Worm (Caenorhabditis elegans) whole organism, young adult: Measurements from ENCODE around the gene cdc-25.3.
A peak's percentile ranks its signal among the peaks of the same experiment; 100 is the strongest.

Experiments
- B0019.2 ChIP-seq: fragments of 200-800 bp; sonication (Bioruptor generic); conservative IDR thresholded peaks from 2 replicates; pipeline ENCODE4 v1.3.6; 2022; ENCODE audit warnings: missing genetic modification reagents, missing genetic modification characterization, missing compliant biosample characterization
- B0035.1 ChIP-seq: sonication (generic microtip); optimal IDR thresholded peaks from 2 replicates; lab custom pipeline; 2016; ENCODE audit warnings: missing genetic modification characterization, mild to moderate bottlenecking, missing compliant biosample characterization, missing genotype, missing genetic modification reagents
- C06A6.2 ChIP-seq: fragments of 200-800 bp; sonication (Bioruptor generic); conservative IDR thresholded peaks from 2 replicates; pipeline ENCODE4 v1.3.6; 2022; ENCODE audit warnings: missing genetic modification characterization, missing compliant biosample characterization
- F10E7.11 ChIP-seq: sonication (generic microtip); optimal IDR thresholded peaks from 2 replicates; lab custom pipeline; 2017; ENCODE audit warnings: mild to moderate bottlenecking, missing genetic modification characterization, moderate library complexity, missing compliant biosample characterization
- F23B12.7 ChIP-seq: sonication (generic microtip); optimal IDR thresholded peaks from 2 replicates; lab custom pipeline; 2017; ENCODE audit warnings: missing genetic modification characterization, mild to moderate bottlenecking, missing compliant biosample characterization, antibody characterized with exemption, moderate library complexity; ENCODE audit not compliant: insufficient read depth
- F37B4.10 ChIP-seq: fragments of 200-800 bp; sonication (Bioruptor generic); IDR thresholded peaks from 2 replicates; pipeline ENCODE4 v1.3.6; 2022; ENCODE audit warnings: missing genetic modification characterization, missing compliant biosample characterization
- F39B2.1 ChIP-seq: fragments of 200-800 bp; sonication (Bioruptor generic); IDR thresholded peaks from 2 replicates; pipeline ENCODE4 v1.3.6; 2022; ENCODE audit warnings: missing genetic modification reagents, missing genetic modification characterization, missing compliant biosample characterization
- F49E8.2 ChIP-seq: sonication (generic microtip); optimal IDR thresholded peaks from 3 replicates; lab custom pipeline; 2017; ENCODE audit warnings: missing genetic modification characterization, mild to moderate bottlenecking, missing compliant biosample characterization, antibody characterized with exemption, moderate library complexity; ENCODE audit not compliant: insufficient read depth
- F57A8.1 ChIP-seq: fragments of 200-800 bp; sonication (Bioruptor generic); optimal IDR thresholded peaks from 2 replicates; lab custom pipeline; 2018; ENCODE audit warnings: mild to moderate bottlenecking, missing genetic modification characterization, moderate library complexity, missing compliant biosample characterization
- K12H6.12 ChIP-seq: fragments of 200-800 bp; sonication (Bioruptor generic); optimal IDR thresholded peaks from 2 replicates; lab custom pipeline; 2018; ENCODE audit warnings: mild to moderate bottlenecking, missing genetic modification characterization, missing compliant biosample characterization
- T26A5.8 ChIP-seq: sonication (generic microtip); optimal IDR thresholded peaks from 2 replicates; lab custom pipeline; 2016; ENCODE audit warnings: missing genetic modification characterization, missing compliant biosample characterization
- Y53F4B.3 ChIP-seq: fragments of 200-800 bp; sonication (Bioruptor generic); IDR thresholded peaks from 2 replicates; pipeline ENCODE4 v1.3.6; 2022; ENCODE audit warnings: missing genetic modification reagents, missing genetic modification characterization, missing compliant biosample characterization
- Y56A3A.18 ChIP-seq: fragments of 200-800 bp; sonication (Bioruptor generic); IDR thresholded peaks from 2 replicates; pipeline ENCODE4 v1.3.6; 2022; ENCODE audit warnings: missing genetic modification reagents, missing genetic modification characterization, missing compliant biosample characterization
- Y79H2A.3 ChIP-seq: fragments of 200-800 bp; sonication (Bioruptor generic); conservative IDR thresholded peaks from 2 replicates; pipeline ENCODE4 v1.3.6; 2022; ENCODE audit warnings: missing genetic modification reagents, missing genetic modification characterization, missing compliant biosample characterization
- ZK185.1 ChIP-seq: sonication (generic microtip); optimal IDR thresholded peaks from 2 replicates; lab custom pipeline; 2016; ENCODE audit warnings: mild to moderate bottlenecking, missing genetic modification characterization, missing compliant biosample characterization; ENCODE audit not compliant: poor library complexity, severe bottlenecking
- akir-1 ChIP-seq: fragments of 200-800 bp; sonication (Bioruptor generic); optimal IDR thresholded peaks from 2 replicates; lab custom pipeline; 2018; ENCODE audit warnings: mild to moderate bottlenecking, missing genetic modification characterization, moderate library complexity, missing compliant biosample characterization
- ama-1 ChIP-seq, 3 experiments: fragments of 150-350 bp in 1 of 3; sonication (generic microtip) in 2 of 3; optimal IDR thresholded peaks; 2 replicates each; lab custom pipeline; 2014 to 2018; ENCODE audit warnings: missing biosample characterization in 2 of 3, missing genetic modification characterization in 2 of 3, missing genetic modification reagents in 2 of 3
- aptf-2 ChIP-seq: fragments of 200-800 bp; sonication (Bioruptor generic); conservative IDR thresholded peaks from 2 replicates; pipeline ENCODE4 v1.3.6; 2022; ENCODE audit warnings: missing genetic modification reagents, missing genetic modification characterization, missing compliant biosample characterization
- atf-7 ChIP-seq: sonication (generic microtip); optimal IDR thresholded peaks from 2 replicates; lab custom pipeline; 2017; ENCODE audit warnings: mild to moderate bottlenecking, missing genetic modification characterization, missing compliant biosample characterization
- attf-3 ChIP-seq: fragments of 200-800 bp; sonication (Bioruptor generic); conservative IDR thresholded peaks from 2 replicates; pipeline ENCODE4 v1.3.6; 2022; ENCODE audit warnings: missing genetic modification reagents, missing genetic modification characterization, missing compliant biosample characterization
- attf-5 ChIP-seq: fragments of 200-800 bp; sonication (Bioruptor generic); optimal IDR thresholded peaks from 2 replicates; lab custom pipeline; 2018; ENCODE audit warnings: mild to moderate bottlenecking, missing genetic modification characterization, missing compliant biosample characterization
- ceh-27 ChIP-seq: fragments of 200-800 bp; sonication (Bioruptor generic); optimal IDR thresholded peaks from 2 replicates; lab custom pipeline; 2018; ENCODE audit warnings: mild to moderate bottlenecking, missing genetic modification characterization, moderate library complexity, missing compliant biosample characterization
- chd-7 ChIP-seq: sonication (generic microtip); optimal IDR thresholded peaks from 2 replicates; lab custom pipeline; 2016; ENCODE audit warnings: mild to moderate bottlenecking, missing genetic modification characterization, moderate library complexity, missing compliant biosample characterization
- die-1 ChIP-seq: sonication (generic microtip); optimal IDR thresholded peaks from 2 replicates; lab custom pipeline; 2016; ENCODE audit warnings: missing genotype, mild to moderate bottlenecking, missing genetic modification characterization, missing compliant biosample characterization
- dox-1 ChIP-seq: fragments of 200-800 bp; sonication (Bioruptor generic); IDR thresholded peaks from 2 replicates; pipeline ENCODE4 v1.3.6; 2022; ENCODE audit warnings: missing genetic modification reagents, missing genetic modification characterization, missing compliant biosample characterization
- egrh-3 ChIP-seq: fragments of 200-800 bp; sonication (Bioruptor generic); IDR thresholded peaks from 2 replicates; pipeline ENCODE4 v1.3.6; 2022; ENCODE audit warnings: missing genetic modification reagents, missing genetic modification characterization, missing compliant biosample characterization
- him-1 ChIP-seq: sonication (generic microtip); optimal IDR thresholded peaks from 2 replicates; lab custom pipeline; 2016; ENCODE audit warnings: missing genotype, missing genetic modification reagents, missing genetic modification characterization, missing compliant biosample characterization
- let-526 ChIP-seq: fragments of 200-800 bp; sonication (Bioruptor generic); IDR thresholded peaks from 2 replicates; pipeline ENCODE4 v1.3.6; 2022; ENCODE audit warnings: missing genetic modification reagents, missing genetic modification characterization, missing compliant biosample characterization
- lin-35 ChIP-seq, 3 experiments: fragments of 150-350 bp in 2 of 3; sonication (generic microtip) in 1 of 3; optimal IDR thresholded peaks; 2 replicates each; lab custom pipeline; 2014 to 2018; ENCODE audit warnings: missing biosample characterization in 3 of 3, missing genetic modification characterization in 3 of 3, missing genetic modification reagents in 3 of 3
- lin-40 ChIP-seq: sonication (generic microtip); optimal IDR thresholded peaks from 2 replicates; lab custom pipeline; 2016; ENCODE audit warnings: missing genetic modification characterization, mild to moderate bottlenecking, missing compliant biosample characterization, missing genotype, missing genetic modification reagents
- lin-54 ChIP-seq: fragments of 200-800 bp; sonication (Bioruptor generic); optimal IDR thresholded peaks from 2 replicates; lab custom pipeline; 2018; ENCODE audit warnings: mild to moderate bottlenecking, missing genetic modification characterization, missing compliant biosample characterization
- mcd-1 ChIP-seq: fragments of 200-800 bp; sonication (Bioruptor generic); IDR thresholded peaks from 2 replicates; pipeline ENCODE4 v1.3.6; 2022; ENCODE audit warnings: missing genetic modification reagents, missing genetic modification characterization, missing compliant biosample characterization
- mel-28 ChIP-seq: sonication (generic microtip); optimal IDR thresholded peaks from 2 replicates; lab custom pipeline; 2016; ENCODE audit warnings: borderline replicate concordance, mild to moderate bottlenecking, missing genetic modification characterization, missing compliant biosample characterization
- nfya-2 ChIP-seq: fragments of 200-800 bp; sonication (Bioruptor generic); IDR thresholded peaks from 2 replicates; pipeline ENCODE4 v1.3.6; 2022; ENCODE audit warnings: missing genetic modification reagents, missing genetic modification characterization, missing compliant biosample characterization
- nfyb-1 ChIP-seq: fragments of 200-800 bp; sonication (Bioruptor generic); IDR thresholded peaks from 2 replicates; pipeline ENCODE4 v1.3.6; 2022; ENCODE audit warnings: missing genetic modification reagents, missing genetic modification characterization, missing compliant biosample characterization
- nhr-120 ChIP-seq: fragments of 200-800 bp; sonication (Bioruptor generic); IDR thresholded peaks from 2 replicates; pipeline ENCODE4 v1.3.6; 2022; ENCODE audit warnings: missing genetic modification characterization, missing compliant biosample characterization
- nhr-179 ChIP-seq: sonication (generic microtip); optimal IDR thresholded peaks from 2 replicates; lab custom pipeline; 2016; ENCODE audit warnings: mild to moderate bottlenecking, missing genetic modification characterization, missing compliant biosample characterization
- nhr-80 ChIP-seq: sonication (generic microtip); optimal IDR thresholded peaks from 2 replicates; lab custom pipeline; 2016; ENCODE audit warnings: missing genetic modification characterization, missing compliant biosample characterization
- pbrm-1 ChIP-seq: fragments of 200-800 bp; sonication (Bioruptor generic); IDR thresholded peaks from 2 replicates; pipeline ENCODE4 v1.3.6; 2022; ENCODE audit warnings: missing genetic modification reagents, missing genetic modification characterization, missing compliant biosample characterization
- repo-1 ChIP-seq: sonication (generic microtip); optimal IDR thresholded peaks from 2 replicates; lab custom pipeline; 2017; ENCODE audit warnings: mild to moderate bottlenecking, missing genetic modification characterization, missing compliant biosample characterization
- rpc-1 ChIP-seq, 2 experiments: fragments of 150-350 bp in 1 of 2; sonication (generic microtip) in 1 of 2; optimal IDR thresholded peaks; 2 replicates each; lab custom pipeline; 2014 to 2018; ENCODE audit warnings: missing biosample characterization in 1 of 2, missing genetic modification characterization in 1 of 2, missing genetic modification reagents in 1 of 2, missing genotype in 1 of 2
- snpc-4 ChIP-seq, 5 experiments: fragments of 150-350 bp in 1 of 5; sonication (generic microtip) in 4 of 5; optimal IDR thresholded peaks; 2 replicates each; lab custom pipeline; 2014 to 2018; ENCODE audit warnings: missing genetic modification characterization in 5 of 5, missing biosample characterization in 3 of 5, antibody characterized with exemption in 2 of 5, mild to moderate bottlenecking in 2 of 5, missing compliant biosample characterization in 2 of 5, missing genotype in 2 of 5, moderate library complexity in 2 of 5, missing genetic modification reagents in 1 of 5
- somi-1 ChIP-seq: fragments of 200-800 bp; sonication (Bioruptor generic); optimal IDR thresholded peaks from 2 replicates; lab custom pipeline; 2018; ENCODE audit warnings: mild to moderate bottlenecking, missing genetic modification characterization, missing compliant biosample characterization
- tbp1 ChIP-seq: fragments of 200-800 bp; sonication (Bioruptor generic); optimal IDR thresholded peaks from 2 replicates; lab custom pipeline; 2018; ENCODE audit warnings: mild to moderate bottlenecking, missing genetic modification characterization, missing compliant biosample characterization
- tlf-1 ChIP-seq: fragments of 200-800 bp; sonication (Bioruptor generic); optimal IDR thresholded peaks from 2 replicates; lab custom pipeline; 2018; ENCODE audit warnings: mild to moderate bottlenecking, missing genetic modification characterization, missing compliant biosample characterization
- xnd-1 ChIP-seq: sonication (generic microtip); optimal IDR thresholded peaks from 2 replicates; lab custom pipeline; 2016; ENCODE audit warnings: missing genotype, missing genetic modification reagents, missing genetic modification characterization, missing compliant biosample characterization
- ztf-22 ChIP-seq: fragments of 200-800 bp; sonication (Bioruptor generic); optimal IDR thresholded peaks from 2 replicates; lab custom pipeline; 2018; ENCODE audit warnings: mild to moderate bottlenecking, missing genetic modification characterization, moderate library complexity, missing compliant biosample characterization

Gene cdc-25.3

ce11 chrIII:8956146-8956646 is 38.5 kb upstream of the cdc-25.3 start, which contains the start of the genes ZK643.5 and ZK643.2 (continued):
- TF ChIP-seq die-1 (tag; lab: Kevin White, UChicago) (no peak), B0019.2 (no peak), aptf-2 (GFP tag; lab: Robert Waterston, UW) (no peak), attf-5 (peak; percentile 19), egrh-3 (GFP tag; lab: Robert Waterston, UW) (no peak), nfyb-1 (GFP tag; lab: Robert Waterston, UW) (0 out of 2 replicates have a peak, but pooled peaks have one; percentile 11), T26A5.8 (tag; lab: Kevin White, UChicago) (no peak), nfya-2 (no peak), rpc-1 (optimal IDR thresholded peaks at IDR 0.05; lab: Kevin White, UChicago) (no peak), rpc-1 (tag; optimal IDR thresholded peaks at IDR 0.05; lab: Kevin White, UChicago) (no peak), lin-35 (GFP tag; optimal IDR thresholded peaks at IDR 0.05; lab: Kevin White, UChicago) (peak in 1 of 3 experiments; percentile 76), F49E8.2 (tag; lab: Kevin White, UChicago) (no peak), Y53F4B.3 (GFP tag; lab: Robert Waterston, UW) (no peak), F10E7.11 (tag; lab: Kevin White, UChicago) (no peak), pbrm-1 (GFP tag; lab: Robert Waterston, UW) (no peak), let-526 (no peak), repo-1 (tag; lab: Kevin White, UChicago) (no peak), ztf-22 (GFP tag; lab: Kevin White, UChicago) (no peak), chd-7 (tag; lab: Kevin White, UChicago) (no peak), somi-1 (no peak), lin-54 (GFP tag; lab: Kevin White, UChicago) (peak; percentile 70), ceh-27 (GFP tag; lab: Kevin White, UChicago) (peak; percentile 22), akir-1 (GFP tag; lab: Kevin White, UChicago) (no peak), nhr-179 (tag; lab: Kevin White, UChicago) (no peak), mel-28 (tag; lab: Kevin White, UChicago) (no peak), dox-1 (GFP tag; lab: Robert Waterston, UW) (no peak), attf-3 (GFP tag; lab: Robert Waterston, UW) (no peak), tbp1 (GFP tag; lab: Kevin White, UChicago) (peak; percentile 36), F57A8.1 (GFP tag; lab: Kevin White, UChicago) (no peak), ama-1 (optimal IDR thresholded peaks at IDR 0.05; lab: Kevin White, UChicago) (no peak), ama-1 (GFP tag; optimal IDR thresholded peaks at IDR 0.05; lab: Kevin White, UChicago) (peak in 1 of 2 experiments; percentile 64), F23B12.7 (tag; lab: Kevin White, UChicago) (peak; percentile 36), nhr-80 (no peak), K12H6.12 (no peak), snpc-4 (GFP tag; optimal IDR thresholded peaks at IDR 0.05; lab: Kevin White, UChicago) (peak; percentile 8), snpc-4 (tag; optimal IDR thresholded peaks at IDR 0.05; lab: Kevin White, UChicago) (peak in 1 of 4 experiments; percentile 5), B0035.1 (no peak), C06A6.2 (no peak), Y79H2A.3 (GFP tag; lab: Robert Waterston, UW) (no peak), mcd-1 (peak; percentile 15; the same call in 1 of the 2 replicates), Y56A3A.18 (GFP tag; lab: Robert Waterston, UW) (no peak), nhr-120 (GFP tag; lab: Robert Waterston, UW) (no peak), F39B2.1 (GFP tag; lab: Robert Waterston, UW) (no peak), lin-40 (tag; lab: Kevin White, UChicago) (no peak), ZK185.1 (tag; lab: Kevin White, UChicago) (no peak), him-1 (tag; lab: Kevin White, UChicago) (no peak), F37B4.10 (no peak), xnd-1 (no peak), tlf-1 (GFP tag; lab: Kevin White, UChicago) (no peak), atf-7 (no peak)
